Worm (Caenorhabditis elegans): ENCODE results near the gene mpst-4.

DNA sequence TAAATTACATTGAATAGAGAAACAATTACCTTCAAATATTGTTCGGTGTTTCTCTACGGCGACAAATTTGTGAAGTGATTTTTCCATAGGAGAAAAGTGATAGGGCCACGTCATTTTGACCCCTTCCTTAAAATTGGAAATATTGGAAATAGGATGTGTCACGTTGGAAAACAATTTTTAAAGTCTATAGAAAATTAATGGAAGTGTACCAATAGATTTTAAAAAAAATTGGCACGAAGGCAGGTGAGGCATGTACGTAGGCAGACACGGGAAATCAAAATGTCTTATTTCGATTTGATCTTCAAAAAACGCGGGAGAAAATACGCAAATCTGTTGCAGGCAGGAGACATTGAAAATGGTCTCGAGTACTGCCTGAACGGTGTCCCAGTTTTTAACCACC, 25.6 kb downstream of the mpst-4 start, which contains the start of gene C33F10.12:
- TF ChIP-seq pqm-1 (tag; optimal IDR thresholded peaks at IDR 0.05) (no peak), fos-1 (tag; optimal IDR thresholded peaks at IDR 0.05) (no peak), fkh-10 (GFP tag; optimal IDR thresholded peaks at IDR 0.05) (no peak), mab-9 (GFP tag; IDR thresholded peaks at IDR 0.05) (no peak)

Measured in whole organism, L1 larva.